Fruit fly (Drosophila melanogaster) whole organism, adult: ENCODE data around the gene CG14340.

ENCODE experiments used
- CG12768 ChIP-seq: fragments of 200-800 bp; sonication (Bioruptor generic); optimal IDR thresholded peaks from 2 replicates; lab custom pipeline; 2017; ENCODE audit warnings: missing biosample characterization, missing genetic modification characterization, mild to moderate bottlenecking, moderate library complexity, missing genetic modification reagents
- CG14711 ChIP-seq: fragments of 200-800 bp; sonication (Bioruptor generic); optimal IDR thresholded peaks from 2 replicates; lab custom pipeline; 2018; ENCODE audit warnings: missing biosample characterization, mild to moderate bottlenecking, missing genetic modification characterization, moderate library complexity
- CG1620 ChIP-seq: fragments of 200-800 bp; sonication (Bioruptor generic); optimal IDR thresholded peaks from 2 replicates; lab custom pipeline; 2016; ENCODE audit warnings: missing biosample characterization, missing genetic modification characterization
- CG33017 ChIP-seq: fragments of 200-800 bp; sonication (Bioruptor generic); optimal IDR thresholded peaks from 2 replicates; lab custom pipeline; 2018; ENCODE audit warnings: missing biosample characterization, mild to moderate bottlenecking, missing genetic modification characterization, moderate library complexity
- CG5204 ChIP-seq: fragments of 200-800 bp; sonication (Bioruptor generic); optimal IDR thresholded peaks from 2 replicates; lab custom pipeline; 2016; ENCODE audit warnings: missing biosample characterization, missing genetic modification characterization
- Clk ChIP-seq: fragments of 200-800 bp; sonication (Bioruptor generic); optimal IDR thresholded peaks from 2 replicates; lab custom pipeline; 2017; ENCODE audit warnings: missing biosample characterization, missing genetic modification characterization
- Crg-1 ChIP-seq: fragments of 200-800 bp; sonication (Bioruptor generic); optimal IDR thresholded peaks from 2 replicates; lab custom pipeline; 2016; ENCODE audit warnings: missing biosample characterization, missing genetic modification characterization
- bab1 ChIP-seq: fragments of 200-800 bp; sonication (Bioruptor generic); optimal IDR thresholded peaks from 3 replicates; lab custom pipeline; 2019; ENCODE audit warnings: missing biosample characterization, mild to moderate bottlenecking, missing genetic modification characterization, moderate library complexity
- cnc ChIP-seq, 2 experiments: fragments of >200 bp; optimal IDR thresholded peaks; 2 replicates each; lab custom pipeline; 2017
- kay ChIP-seq: fragments of 200-800 bp; sonication (Bioruptor generic); peaks from one replicate; lab custom pipeline; 2016; ENCODE audit warnings: missing biosample characterization, missing genetic modification characterization, borderline replicate concordance
- ovo ChIP-seq: fragments of 200-800 bp; sonication (Bioruptor generic); optimal IDR thresholded peaks from 2 replicates; lab custom pipeline; 2016; ENCODE audit warnings: missing biosample characterization, missing genetic modification characterization
- pad ChIP-seq: fragments of 200-800 bp; sonication (Bioruptor generic); optimal IDR thresholded peaks from 3 replicates; lab custom pipeline; 2017; ENCODE audit warnings: missing biosample characterization, missing genetic modification characterization, mild to moderate bottlenecking, moderate library complexity, missing genetic modification reagents
- tj ChIP-seq: fragments of 200-800 bp; sonication (Bioruptor generic); optimal IDR thresholded peaks from 3 replicates; lab custom pipeline; 2017; ENCODE audit warnings: missing biosample characterization, mild to moderate bottlenecking, missing genetic modification characterization, moderate library complexity
- toe ChIP-seq: fragments of 200-800 bp; sonication (Bioruptor generic); optimal IDR thresholded peaks from 2 replicates; lab custom pipeline; 2016; ENCODE audit warnings: missing biosample characterization, missing genetic modification characterization

- TF ChIP-seq CG1620 (no peak), CG33017 (tag; lab: Kevin White, UChicago) (no peak), bab1 (GFP tag; lab: Kevin White, UChicago) (no peak), kay (GFP tag; lab: Kevin White, UChicago) (no peak), Crg-1 (GFP tag; lab: Kevin White, UChicago) (no peak), ovo (no peak), toe (no peak), cnc (optimal IDR thresholded peaks at IDR 0.05; lab: Kevin White, UChicago) (no peak), Clk (GFP tag; lab: Kevin White, UChicago) (no peak), CG12768 (GFP tag; lab: Kevin White, UChicago) (no peak), tj (GFP tag; lab: Kevin White, UChicago) (no peak), pad (GFP tag; lab: Kevin White, UChicago) (no peak), CG14711 (tag; lab: Kevin White, UChicago) (no peak), CG5204 (GFP tag; lab: Kevin White, UChicago) (no peak)
Measured at dm6 chr2L:1082668-1083067, 30.1 kb upstream of the CG14340 start.
